Worm (Caenorhabditis elegans) whole organism, young adult: ENCODE data around the gene ZK131.11.

ENCODE experiments used
- B0336.3 ChIP-seq: fragments of 200-800 bp; sonication (Bioruptor generic); IDR thresholded peaks from 2 replicates; pipeline ENCODE4 v1.3.6; 2022; ENCODE audit warnings: missing genetic modification characterization, missing compliant biosample characterization
- D2030.7 ChIP-seq: fragments of 200-800 bp; sonication (Bioruptor generic); IDR thresholded peaks from 2 replicates; pipeline ENCODE4 v1.3.6; 2022; ENCODE audit warnings: missing genetic modification reagents, missing genetic modification characterization, missing compliant biosample characterization
- F33H1.4 ChIP-seq: fragments of 200-800 bp; sonication (Bioruptor generic); IDR thresholded peaks from 2 replicates; pipeline ENCODE4 v1.3.6; 2022; ENCODE audit warnings: missing genetic modification reagents, missing genetic modification characterization, missing compliant biosample characterization
- F49E8.2 ChIP-seq: sonication (generic microtip); optimal IDR thresholded peaks from 3 replicates; lab custom pipeline; 2017; ENCODE audit warnings: missing genetic modification characterization, mild to moderate bottlenecking, missing compliant biosample characterization, antibody characterized with exemption, moderate library complexity; ENCODE audit not compliant: insufficient read depth
- Y79H2A.3 ChIP-seq: fragments of 200-800 bp; sonication (Bioruptor generic); conservative IDR thresholded peaks from 2 replicates; pipeline ENCODE4 v1.3.6; 2022; ENCODE audit warnings: missing genetic modification reagents, missing genetic modification characterization, missing compliant biosample characterization
- Y95B8A.8 ChIP-seq: fragments of 200-800 bp; sonication (Bioruptor generic); IDR thresholded peaks from 2 replicates; pipeline ENCODE4 v1.3.6; 2022; ENCODE audit warnings: missing genetic modification reagents, missing genetic modification characterization, missing compliant biosample characterization
- aptf-2 ChIP-seq: fragments of 200-800 bp; sonication (Bioruptor generic); conservative IDR thresholded peaks from 2 replicates; pipeline ENCODE4 v1.3.6; 2022; ENCODE audit warnings: missing genetic modification reagents, missing genetic modification characterization, missing compliant biosample characterization
- aptf-3 ChIP-seq: fragments of 200-800 bp; sonication (Bioruptor generic); IDR thresholded peaks from 2 replicates; pipeline ENCODE4 v1.3.6; 2022; ENCODE audit warnings: missing genetic modification characterization, missing compliant biosample characterization
- athp-1 ChIP-seq: sonication (generic microtip); optimal IDR thresholded peaks from 2 replicates; lab custom pipeline; 2017; ENCODE audit warnings: mild to moderate bottlenecking, missing genetic modification characterization, missing compliant biosample characterization
- attf-5 ChIP-seq: fragments of 200-800 bp; sonication (Bioruptor generic); optimal IDR thresholded peaks from 2 replicates; lab custom pipeline; 2018; ENCODE audit warnings: mild to moderate bottlenecking, missing genetic modification characterization, missing compliant biosample characterization
- attf-6 ChIP-seq: fragments of 200-800 bp; sonication (Bioruptor generic); IDR thresholded peaks from 2 replicates; pipeline ENCODE4 v1.3.6; 2022; ENCODE audit warnings: missing genetic modification reagents, missing genetic modification characterization, missing compliant biosample characterization
- ceh-58 ChIP-seq: fragments of 200-800 bp; sonication (Bioruptor generic); IDR thresholded peaks from 2 replicates; pipeline ENCODE4 v1.3.6; 2022; ENCODE audit warnings: missing genetic modification characterization, missing compliant biosample characterization
- dox-1 ChIP-seq: fragments of 200-800 bp; sonication (Bioruptor generic); IDR thresholded peaks from 2 replicates; pipeline ENCODE4 v1.3.6; 2022; ENCODE audit warnings: missing genetic modification reagents, missing genetic modification characterization, missing compliant biosample characterization
- egrh-3 ChIP-seq: fragments of 200-800 bp; sonication (Bioruptor generic); IDR thresholded peaks from 2 replicates; pipeline ENCODE4 v1.3.6; 2022; ENCODE audit warnings: missing genetic modification reagents, missing genetic modification characterization, missing compliant biosample characterization
- ekl-4 ChIP-seq: fragments of 200-800 bp; sonication (Bioruptor generic); IDR thresholded peaks from 2 replicates; pipeline ENCODE4 v1.3.6; 2022; ENCODE audit warnings: missing genetic modification reagents, missing genetic modification characterization, missing compliant biosample characterization
- ets-4 ChIP-seq: fragments of 200-800 bp; sonication (Bioruptor generic); optimal IDR thresholded peaks from 2 replicates; lab custom pipeline; 2018; ENCODE audit warnings: mild to moderate bottlenecking, missing genetic modification characterization, missing compliant biosample characterization
- gei-17 ChIP-seq: fragments of 200-800 bp; sonication (Bioruptor generic); optimal IDR thresholded peaks from 2 replicates; lab custom pipeline; 2018; ENCODE audit warnings: mild to moderate bottlenecking, missing genetic modification characterization, missing compliant biosample characterization
- hmg-1.2 ChIP-seq: fragments of 200-800 bp; sonication (Bioruptor generic); IDR thresholded peaks from 2 replicates; pipeline ENCODE4 v1.3.6; 2022; ENCODE audit warnings: missing genetic modification reagents, missing genetic modification characterization, missing compliant biosample characterization
- lin-26 ChIP-seq: fragments of 200-800 bp; sonication (Bioruptor generic); IDR thresholded peaks from 2 replicates; pipeline ENCODE4 v1.3.6; 2022; ENCODE audit warnings: missing genetic modification reagents, missing genetic modification characterization, missing compliant biosample characterization
- lin-35 ChIP-seq, 3 experiments: fragments of 150-350 bp in 2 of 3; sonication (generic microtip) in 1 of 3; optimal IDR thresholded peaks; 2 replicates each; lab custom pipeline; 2014 to 2018; ENCODE audit warnings: missing biosample characterization in 3 of 3, missing genetic modification characterization in 3 of 3, missing genetic modification reagents in 3 of 3
- lin-40 ChIP-seq: sonication (generic microtip); optimal IDR thresholded peaks from 2 replicates; lab custom pipeline; 2016; ENCODE audit warnings: missing genetic modification characterization, mild to moderate bottlenecking, missing compliant biosample characterization, missing genotype, missing genetic modification reagents
- lsl-1 ChIP-seq: fragments of 200-800 bp; sonication (Bioruptor generic); optimal IDR thresholded peaks from 2 replicates; lab custom pipeline; 2018; ENCODE audit warnings: mild to moderate bottlenecking, missing genetic modification characterization, moderate library complexity, missing compliant biosample characterization
- madf-3 ChIP-seq: fragments of 200-800 bp; sonication (Bioruptor generic); IDR thresholded peaks from 2 replicates; pipeline ENCODE4 v1.3.6; 2022; ENCODE audit warnings: missing genetic modification reagents, missing genetic modification characterization, missing compliant biosample characterization
- madf-6 ChIP-seq: fragments of 200-800 bp; sonication (Bioruptor generic); IDR thresholded peaks from 2 replicates; pipeline ENCODE4 v1.3.6; 2022; ENCODE audit warnings: missing genetic modification reagents, missing genetic modification characterization, missing compliant biosample characterization
- madf-8 ChIP-seq: fragments of 200-800 bp; sonication (Bioruptor generic); conservative IDR thresholded peaks from 2 replicates; pipeline ENCODE4 v1.3.6; 2022; ENCODE audit warnings: missing genetic modification reagents, missing genetic modification characterization, missing compliant biosample characterization
- mcd-1 ChIP-seq: fragments of 200-800 bp; sonication (Bioruptor generic); IDR thresholded peaks from 2 replicates; pipeline ENCODE4 v1.3.6; 2022; ENCODE audit warnings: missing genetic modification reagents, missing genetic modification characterization, missing compliant biosample characterization
- nfya-2 ChIP-seq: fragments of 200-800 bp; sonication (Bioruptor generic); IDR thresholded peaks from 2 replicates; pipeline ENCODE4 v1.3.6; 2022; ENCODE audit warnings: missing genetic modification reagents, missing genetic modification characterization, missing compliant biosample characterization
- nfyb-1 ChIP-seq: fragments of 200-800 bp; sonication (Bioruptor generic); IDR thresholded peaks from 2 replicates; pipeline ENCODE4 v1.3.6; 2022; ENCODE audit warnings: missing genetic modification reagents, missing genetic modification characterization, missing compliant biosample characterization
- pbrm-1 ChIP-seq: fragments of 200-800 bp; sonication (Bioruptor generic); IDR thresholded peaks from 2 replicates; pipeline ENCODE4 v1.3.6; 2022; ENCODE audit warnings: missing genetic modification reagents, missing genetic modification characterization, missing compliant biosample characterization
- rcor-1 ChIP-seq: fragments of 200-800 bp; sonication (Bioruptor generic); IDR thresholded peaks from 2 replicates; pipeline ENCODE4 v1.3.6; 2022; ENCODE audit warnings: missing genetic modification reagents, missing genetic modification characterization, missing compliant biosample characterization
- rec-8 ChIP-seq, 2 experiments: sonication (generic microtip); optimal IDR thresholded peaks; 2 replicates each; lab custom pipeline; 2016; ENCODE audit warnings: mild to moderate bottlenecking in 2 of 2, missing genetic modification characterization in 2 of 2, missing genetic modification reagents in 2 of 2, missing genotype in 2 of 2, missing biosample characterization in 1 of 2, missing compliant biosample characterization in 1 of 2, moderate library complexity in 1 of 2
- snpc-1.1 ChIP-seq: sonication (generic microtip); optimal IDR thresholded peaks from 2 replicates; lab custom pipeline; 2017; ENCODE audit warnings: missing genetic modification characterization, mild to moderate bottlenecking, missing compliant biosample characterization, antibody characterized with exemption, moderate library complexity, missing genotype, missing genetic modification reagents; ENCODE audit not compliant: insufficient read depth
- snpc-1.3 ChIP-seq: sonication (generic microtip); optimal IDR thresholded peaks from 2 replicates; lab custom pipeline; 2017; ENCODE audit warnings: missing genetic modification characterization, mild to moderate bottlenecking, missing compliant biosample characterization, antibody characterized with exemption, moderate library complexity, missing genotype, missing genetic modification reagents; ENCODE audit not compliant: insufficient read depth
- snpc-3.4 ChIP-seq: sonication (generic microtip); optimal IDR thresholded peaks from 2 replicates; lab custom pipeline; 2017; ENCODE audit warnings: missing genetic modification characterization, mild to moderate bottlenecking, missing compliant biosample characterization, antibody characterized with exemption, moderate library complexity, missing genotype, missing genetic modification reagents
- snpc-4 ChIP-seq, 5 experiments: fragments of 150-350 bp in 1 of 5; sonication (generic microtip) in 4 of 5; optimal IDR thresholded peaks; 2 replicates each; lab custom pipeline; 2014 to 2018; ENCODE audit warnings: missing genetic modification characterization in 5 of 5, missing biosample characterization in 3 of 5, antibody characterized with exemption in 2 of 5, mild to moderate bottlenecking in 2 of 5, missing compliant biosample characterization in 2 of 5, missing genotype in 2 of 5, moderate library complexity in 2 of 5, missing genetic modification reagents in 1 of 5
- tbp1 ChIP-seq: fragments of 200-800 bp; sonication (Bioruptor generic); optimal IDR thresholded peaks from 2 replicates; lab custom pipeline; 2018; ENCODE audit warnings: mild to moderate bottlenecking, missing genetic modification characterization, missing compliant biosample characterization
- zfh-2 ChIP-seq: fragments of 200-800 bp; sonication (Bioruptor generic); conservative IDR thresholded peaks from 2 replicates; pipeline ENCODE4 v1.3.6; 2022; ENCODE audit warnings: missing genetic modification reagents, missing genetic modification characterization, missing compliant biosample characterization
- ztf-22 ChIP-seq: fragments of 200-800 bp; sonication (Bioruptor generic); optimal IDR thresholded peaks from 2 replicates; lab custom pipeline; 2018; ENCODE audit warnings: mild to moderate bottlenecking, missing genetic modification characterization, moderate library complexity, missing compliant biosample characterization

ZK131.11 gene

DNA sequence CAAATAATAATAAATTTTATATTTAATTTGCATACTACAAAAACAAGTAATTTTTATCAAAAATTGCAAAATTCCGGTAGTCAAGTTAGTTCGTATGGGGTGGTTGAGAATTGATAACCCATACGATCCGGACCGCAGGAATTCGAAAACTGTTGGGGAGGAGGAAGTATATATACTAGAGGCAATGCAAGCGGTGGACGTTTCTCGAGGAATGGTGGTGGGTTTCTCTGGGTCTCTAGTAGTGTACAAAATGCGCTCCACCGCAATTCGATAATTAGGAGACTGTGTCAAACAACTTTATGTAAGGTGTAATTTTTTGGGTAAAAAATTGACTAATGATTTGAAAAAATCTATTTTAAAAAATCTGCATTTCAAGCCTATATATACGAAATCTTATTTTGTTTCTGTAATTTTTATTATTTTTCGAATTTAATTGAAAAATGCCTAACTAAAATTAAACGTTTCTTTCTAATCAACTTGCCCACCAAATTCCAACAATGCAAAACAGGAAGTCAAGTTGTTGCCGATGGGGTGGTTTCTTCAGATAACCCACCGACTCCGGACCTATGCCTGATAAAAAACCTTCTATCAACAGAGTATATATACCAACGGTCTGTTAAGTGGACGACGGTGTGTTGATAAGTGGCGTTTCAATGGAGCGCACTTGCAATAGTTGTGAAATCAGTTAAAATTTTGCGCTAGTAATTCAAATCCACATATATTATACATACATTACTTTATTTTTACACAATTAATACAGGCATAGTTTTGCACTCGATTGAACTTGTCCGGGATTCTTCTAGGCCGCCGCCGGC is 42.6 kb downstream of the ZK131.11 start (continued):
- peak; percentile 63 for TF ChIP-seq ekl-4 (GFP tag; lab: Robert Waterston, UW)
- TF ChIP-seq pbrm-1 (GFP tag; lab: Robert Waterston, UW) = peak; percentile 71
- TF ChIP-seq attf-5 (GFP tag; lab: Kevin White, UChicago) = peak; percentile 63
- TF ChIP-seq rec-8 (tag; optimal IDR thresholded peaks at IDR 0.05; lab: Kevin White, UChicago) = no peak
- TF ChIP-seq ceh-58 (GFP tag; lab: Robert Waterston, UW) = no peak

DNA sequence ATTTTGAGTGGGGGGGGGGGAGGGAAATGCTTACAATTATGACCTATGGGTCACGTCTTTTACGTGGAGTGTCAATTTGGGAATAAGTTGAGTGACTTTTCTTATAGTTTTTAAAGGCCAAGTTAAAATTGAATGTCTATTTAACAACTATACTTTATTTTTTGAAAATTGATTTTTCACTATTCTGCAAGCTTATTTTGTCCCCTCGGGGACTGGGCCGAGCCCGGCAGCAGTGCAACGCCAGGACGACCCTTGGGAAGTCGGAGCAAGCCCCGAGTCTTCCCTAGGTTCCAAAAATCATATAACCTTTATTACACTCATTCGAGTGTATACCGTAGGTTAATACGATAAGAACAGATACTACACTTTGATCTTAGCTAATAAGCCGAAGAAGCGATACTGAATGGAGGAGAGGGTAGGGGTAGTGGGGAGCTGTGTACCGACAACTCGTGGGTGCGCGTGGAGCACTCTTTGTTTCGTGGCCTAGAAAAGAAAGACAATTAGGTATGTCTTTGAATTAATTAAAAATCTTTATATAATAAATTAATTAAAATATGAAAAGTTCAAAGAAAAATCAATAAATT is 43.8 kb downstream of the ZK131.11 start, which contains the start of gene ins-37:
ins-37 (minus strand) TSS at position 384 of the 584 bp plus-strand sequence.
- peak; percentile 92 for TF ChIP-seq snpc-1.1 (tag; lab: Kevin White, UChicago)
- peak; percentile 81 for TF ChIP-seq D2030.7
- peak; percentile 86 for TF ChIP-seq snpc-4 (GFP tag; optimal IDR thresholded peaks at IDR 0.05; lab: Kevin White, UChicago)
- TF ChIP-seq snpc-4 (tag; optimal IDR thresholded peaks at IDR 0.05; lab: Kevin White, UChicago) = peak; percentile 68 to 95 (median 90)
- TF ChIP-seq tbp1 (GFP tag; lab: Kevin White, UChicago) = peak; percentile 52
- 0 out of 2 replicates have a peak, but pooled peaks have one; percentile 3 for TF ChIP-seq madf-3 (GFP tag; lab: Robert Waterston, UW)
- peak; percentile 46 for TF ChIP-seq F49E8.2 (tag; lab: Kevin White, UChicago)
- TF ChIP-seq snpc-3.4 (tag; lab: Kevin White, UChicago) = peak; percentile 73
- TF ChIP-seq dox-1 = peak; percentile 44; the same call in 1 of the 2 replicates
- peak; percentile 93 for TF ChIP-seq attf-6
- peak; percentile 35; the same call in 1 of the 2 replicates for TF ChIP-seq hmg-1.2
- TF ChIP-seq B0336.3 = 0 out of 2 replicates have a peak, but pooled peaks have one; percentile 39
- TF ChIP-seq snpc-1.3 (tag; lab: Kevin White, UChicago) = peak; percentile 47
- TF ChIP-seq mcd-1 (GFP tag; lab: Robert Waterston, UW) = 0 out of 2 replicates have a peak, but pooled peaks have one; percentile 7
- 0 out of 2 replicates have a peak, but pooled peaks have one; percentile 43 for TF ChIP-seq pbrm-1 (GFP tag; lab: Robert Waterston, UW)
- 0 out of 2 replicates have a peak, but pooled peaks have one; percentile 10 for TF ChIP-seq aptf-3 (GFP tag; lab: Robert Waterston, UW)
- peak; percentile 62 for TF ChIP-seq lsl-1
- peak; percentile 27; the same call in 1 of the 2 replicates for TF ChIP-seq madf-8 (GFP tag; lab: Robert Waterston, UW)
- TF ChIP-seq F33H1.4 = 0 out of 2 replicates have a peak, but pooled peaks have one; percentile 11
- peak; percentile 62; the same call in 1 of the 2 replicates for TF ChIP-seq madf-6 (GFP tag; lab: Robert Waterston, UW)
- TF ChIP-seq ekl-4 (GFP tag; lab: Robert Waterston, UW) = 0 out of 2 replicates have a peak, but pooled peaks have one; percentile 42
- TF ChIP-seq aptf-2 = peak; percentile 92
- TF ChIP-seq lin-26 = peak; percentile 95
- 0 out of 2 replicates have a peak, but pooled peaks have one; percentile 36 for TF ChIP-seq nfyb-1 (GFP tag; lab: Robert Waterston, UW)
- 0 out of 2 replicates have a peak, but pooled peaks have one; percentile 46 for TF ChIP-seq Y79H2A.3 (GFP tag; lab: Robert Waterston, UW)

- TF ChIP-seq Y95B8A.8 (no peak), nfya-2 (no peak), D2030.7 (no peak), athp-1 (tag; lab: Kevin White, UChicago) (no peak), egrh-3 (GFP tag; lab: Robert Waterston, UW) (peak; percentile 26; the same call in 1 of the 2 replicates), zfh-2 (GFP tag; lab: Robert Waterston, UW) (peak; percentile 72), lin-35 (GFP tag; optimal IDR thresholded peaks at IDR 0.05; lab: Kevin White, UChicago) (no peak), snpc-4 (GFP tag; optimal IDR thresholded peaks at IDR 0.05; lab: Kevin White, UChicago) (no peak), snpc-4 (tag; optimal IDR thresholded peaks at IDR 0.05; lab: Kevin White, UChicago) (no peak), lin-40 (tag; lab: Kevin White, UChicago) (no peak), ztf-22 (GFP tag; lab: Kevin White, UChicago) (no peak), ets-4 (GFP tag; lab: Kevin White, UChicago) (no peak), gei-17 (GFP tag; lab: Kevin White, UChicago) (no peak), rcor-1 (GFP tag; lab: Robert Waterston, UW) (no peak)
Observed at ce11 chrII:13838403-13838802, 46.4 kb downstream of the ZK131.11 start.
